Worm (Caenorhabditis elegans): ENCODE results near the gene F23H11.2.

ce11 chrIII:943426-943927 lies 47.9 kb downstream of the F23H11.2 start, which contains the start of gene fbxa-59:
- no peak for TF ChIP-seq him-1 (tag; optimal IDR thresholded peaks at IDR 0.05)
- TF ChIP-seq W03F9.2 (tag; optimal IDR thresholded peaks at IDR 0.05), result no peak
- TF ChIP-seq dao-5 (tag; optimal IDR thresholded peaks at IDR 0.05), result no peak

Data from whole organism, L4/young adult.